Fruit fly (Drosophila melanogaster) Kc167 (cell line): ENCODE data around the gene dbf.

ENCODE experiments used
- Myc ChIP-seq: fragments of >200 bp; optimal IDR thresholded peaks from 2 replicates; lab custom pipeline; 2017; ENCODE audit warnings: missing external identifiers
- Sin3A ChIP-seq: fragments of >200 bp; optimal IDR thresholded peaks from 2 replicates; lab custom pipeline; 2018; ENCODE audit warnings: missing external identifiers
- h ChIP-seq: fragments of >200 bp; optimal IDR thresholded peaks from 3 replicates; lab custom pipeline; 2018; ENCODE audit warnings: missing external identifiers
- insv ChIP-seq: fragments of >200 bp; optimal IDR thresholded peaks from 3 replicates; lab custom pipeline; 2018; ENCODE audit warnings: missing external identifiers
- psq ChIP-seq: fragments of >200 bp; optimal IDR thresholded peaks from 2 replicates; lab custom pipeline; 2017; ENCODE audit warnings: missing external identifiers
- ttk ChIP-seq: sonication (Bioruptor generic); optimal IDR thresholded peaks from 2 replicates; lab custom pipeline; 2017; ENCODE audit warnings: missing external identifiers

Gene dbf

dm6 chr2L:10689221-10690034, 38.0 kb downstream of the dbf start, which contains the start of gene CG7294:
CG7294 (minus strand) TSS chr2L:10689271.
- TF ChIP-seq insv (lab: Kevin White, UChicago) (no peak), h (lab: Kevin White, UChicago) (no peak), Sin3A (lab: Kevin White, UChicago) (no peak), psq (lab: Kevin White, UChicago) (no peak), ttk (lab: Kevin White, UChicago) (no peak), Myc (no peak)

dm6 chr2L:10693018-10693417, 41.6 kb downstream of the dbf start:
- TF ChIP-seq insv (lab: Kevin White, UChicago) (no peak), Myc (no peak), psq (lab: Kevin White, UChicago) (no peak), ttk (lab: Kevin White, UChicago) (no peak), h (lab: Kevin White, UChicago) (no peak), Sin3A (lab: Kevin White, UChicago) (no peak)

- no peak for TF ChIP-seq Sin3A (lab: Kevin White, UChicago)
- no peak for TF ChIP-seq h (lab: Kevin White, UChicago)
- no peak for TF ChIP-seq insv (lab: Kevin White, UChicago)
- TF ChIP-seq Myc = no peak
- TF ChIP-seq psq (lab: Kevin White, UChicago) = no peak
These were observed 42.7 kb downstream of the dbf start, which contains the start of gene CG17108 for dm6 chr2L:10694053-10694618. CG17108 (minus strand) TSS chr2L:10694103.

dm6 chr2L:10697992-10698391, 46.6 kb downstream of the dbf start, which contains the start of gene CG7300:
CG7300 (minus strand) TSS chr2L:10698043.
- no peak for TF ChIP-seq ttk (lab: Kevin White, UChicago)
- no peak for TF ChIP-seq insv (lab: Kevin White, UChicago)

DNA sequence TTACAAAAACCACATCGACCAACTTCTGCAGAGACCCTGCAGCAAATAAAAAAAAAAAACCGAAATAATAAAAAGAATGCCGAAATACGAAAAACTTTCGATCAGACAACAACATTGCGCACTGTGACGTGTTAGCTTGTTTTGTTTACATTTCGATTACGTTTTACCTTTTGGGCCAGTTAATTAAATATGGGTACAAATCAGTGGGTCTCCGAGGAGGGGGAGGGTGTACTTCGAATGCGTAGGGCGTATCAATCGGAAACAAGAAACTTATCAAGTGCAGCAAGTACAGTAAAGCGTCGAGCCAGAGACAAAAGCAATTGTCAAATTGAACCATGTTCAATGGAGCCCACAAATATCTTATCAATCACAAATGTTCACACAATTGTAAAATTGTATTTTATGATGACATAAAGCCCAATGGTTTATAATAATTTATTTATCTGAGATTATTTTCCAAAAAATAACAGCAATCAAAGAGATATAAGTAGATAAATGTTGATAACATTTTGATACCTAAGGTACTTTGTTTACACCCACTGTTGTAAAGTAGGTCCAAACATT, 50.2 kb downstream of the dbf start, which contains the start of gene Lip1:
Lip1 (minus strand) TSS at position 46 of the 564 bp plus-strand sequence.
- no peak for TF ChIP-seq h (lab: Kevin White, UChicago)
- no peak for TF ChIP-seq psq (lab: Kevin White, UChicago)
- no peak for TF ChIP-seq Sin3A (lab: Kevin White, UChicago)
- no peak for TF ChIP-seq insv (lab: Kevin White, UChicago)
- TF ChIP-seq Myc = no peak
- TF ChIP-seq ttk (lab: Kevin White, UChicago) = no peak

DNA sequence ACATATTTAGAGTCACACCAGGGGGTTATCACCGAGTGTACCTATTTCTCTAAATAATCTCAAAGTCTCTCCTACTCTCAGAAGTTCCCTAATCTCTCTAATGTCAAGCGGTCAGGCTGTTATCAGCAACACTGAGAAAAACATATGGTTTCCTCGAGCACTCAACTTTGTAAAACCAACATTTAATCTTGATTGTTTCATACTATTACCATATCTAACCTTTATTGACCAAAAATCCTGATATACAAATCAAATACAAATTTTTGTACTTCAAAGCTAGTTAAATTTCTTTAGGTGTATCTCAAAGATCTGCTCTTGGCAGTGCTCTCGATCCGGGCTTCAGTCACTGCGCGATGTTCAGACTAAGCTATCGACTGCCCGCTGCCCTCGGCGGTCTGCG, 51.9 kb downstream of the dbf start, which contains the start of gene CG6415:
CG6415 (plus strand) TSS at position 341 of the 400 bp plus-strand sequence.
- TF ChIP-seq h (lab: Kevin White, UChicago) (no peak), Sin3A (lab: Kevin White, UChicago) (no peak), ttk (lab: Kevin White, UChicago) (no peak), psq (lab: Kevin White, UChicago) (no peak), insv (lab: Kevin White, UChicago) (no peak), Myc (no peak)
